Fruit fly (Drosophila melanogaster) whole organism, wandering third instar larva: ENCODE data around the gene RanBP3.

Source experiments
- CG9705 ChIP-seq: fragments of 200-800 bp; sonication (Bioruptor generic); optimal IDR thresholded peaks from 2 replicates; lab custom pipeline; 2018; ENCODE audit warnings: missing biosample characterization, mild to moderate bottlenecking, missing genetic modification characterization
- CrebA ChIP-seq: fragments of 200-800 bp; sonication (Bioruptor generic); optimal IDR thresholded peaks from 2 replicates; lab custom pipeline; 2016; ENCODE audit warnings: missing biosample characterization, mild to moderate bottlenecking, missing genetic modification characterization, borderline replicate concordance
- Dfd ChIP-seq: fragments of >200 bp; optimal IDR thresholded peaks from 2 replicates; lab custom pipeline; 2017; ENCODE audit warnings: missing biosample characterization, missing genetic modification characterization
- HLH106 ChIP-seq: fragments of 200-800 bp; optimal IDR thresholded peaks from 3 replicates; lab custom pipeline; 2019; ENCODE audit warnings: missing biosample characterization, mild to moderate bottlenecking, missing genetic modification characterization, moderate library complexity
- Hr78 ChIP-seq: fragments of >200 bp; optimal IDR thresholded peaks from 2 replicates; lab custom pipeline; 2017; ENCODE audit warnings: missing biosample characterization, missing genetic modification characterization
- N ChIP-seq: fragments of >200 bp; optimal IDR thresholded peaks from 2 replicates; lab custom pipeline; 2018; ENCODE audit warnings: missing biosample characterization, missing external identifiers, missing genetic modification characterization
- OdsH ChIP-seq: fragments of 200-800 bp; sonication (Bioruptor generic); optimal IDR thresholded peaks from 2 replicates; lab custom pipeline; 2016; ENCODE audit warnings: missing biosample characterization, mild to moderate bottlenecking, missing genetic modification characterization
- Rel ChIP-seq, 2 experiments: fragments of 200-800 bp; sonication (Bioruptor generic) in 1 of 2; optimal IDR thresholded peaks; 2 replicates in 1 of 2; 3 replicates in 1 of 2; lab custom pipeline; 2016 to 2019; ENCODE audit warnings: mild to moderate bottlenecking in 2 of 2, missing biosample characterization in 2 of 2, missing genetic modification characterization in 2 of 2, moderate library complexity in 1 of 2
- Sp1 ChIP-seq: fragments of 200-800 bp; sonication (Bioruptor generic); optimal IDR thresholded peaks from 3 replicates; lab custom pipeline; 2019; ENCODE audit warnings: missing biosample characterization, mild to moderate bottlenecking, missing genetic modification characterization, moderate library complexity
- br ChIP-seq: fragments of 200-800 bp; sonication (Bioruptor generic); optimal IDR thresholded peaks from 2 replicates; lab custom pipeline; 2016; ENCODE audit warnings: missing biosample characterization, missing genetic modification characterization
- ey ChIP-seq: fragments of 200-800 bp; sonication (Bioruptor generic); optimal IDR thresholded peaks from 2 replicates; lab custom pipeline; 2016; ENCODE audit warnings: missing biosample characterization, missing genetic modification characterization
- foxo ChIP-seq, 2 experiments: fragments of 200-800 bp; sonication (Bioruptor generic); optimal IDR thresholded peaks; 2 replicates in 1 of 2; 3 replicates in 1 of 2; lab custom pipeline; 2016 to 2017; ENCODE audit warnings: missing biosample characterization in 2 of 2, missing genetic modification characterization in 2 of 2
- h ChIP-seq: fragments of 200-800 bp; sonication (Bioruptor generic); optimal IDR thresholded peaks from 3 replicates; lab custom pipeline; 2016; ENCODE audit warnings: missing biosample characterization, mild to moderate bottlenecking, missing genetic modification characterization
- jim ChIP-seq: fragments of 175-275, 200-325 bp; sonication (Bioruptor generic); optimal IDR thresholded peaks from 2 replicates; lab custom pipeline; 2016; ENCODE audit warnings: missing biosample characterization, mild to moderate bottlenecking, missing genetic modification characterization
- lola ChIP-seq: fragments of >200 bp; optimal IDR thresholded peaks from 2 replicates; lab custom pipeline; 2017; ENCODE audit warnings: missing biosample characterization, missing genetic modification characterization
- psq ChIP-seq: fragments of 200-800 bp; sonication (Bioruptor generic); optimal IDR thresholded peaks from 3 replicates; lab custom pipeline; 2017; ENCODE audit warnings: missing biosample characterization, mild to moderate bottlenecking, missing genetic modification characterization, moderate library complexity
- rgr ChIP-seq: fragments of 200-800 bp; sonication (Bioruptor generic); optimal IDR thresholded peaks from 3 replicates; lab custom pipeline; 2016; ENCODE audit warnings: missing biosample characterization, mild to moderate bottlenecking, missing genetic modification characterization
- sage ChIP-seq: fragments of 200-800 bp; sonication (Bioruptor generic); optimal IDR thresholded peaks from 2 replicates; lab custom pipeline; 2016; ENCODE audit warnings: missing biosample characterization, mild to moderate bottlenecking, missing genetic modification characterization
- sv ChIP-seq: fragments of 200-800 bp; sonication (Bioruptor generic); optimal IDR thresholded peaks from 3 replicates; lab custom pipeline; 2016; ENCODE audit warnings: missing biosample characterization, missing genetic modification characterization
- tai ChIP-seq: sonication (Bioruptor generic); optimal IDR thresholded peaks from 2 replicates; lab custom pipeline; 2016; ENCODE audit warnings: missing biosample characterization, missing genetic modification characterization
- usp ChIP-seq: fragments of >200 bp; optimal IDR thresholded peaks from 2 replicates; lab custom pipeline; 2017; ENCODE audit warnings: missing biosample characterization, missing genetic modification characterization
- woc ChIP-seq: sonication (Bioruptor generic); optimal IDR thresholded peaks from 2 replicates; lab custom pipeline; 2016; ENCODE audit warnings: missing biosample characterization, mild to moderate bottlenecking, missing genetic modification characterization

The RanBP3 gene

dm6 chr3R:23711195-23711594 lies 41.4 kb downstream of the RanBP3 start, which contains the start of gene CG10300:
Gene CG10300, plus strand, starts transcription at chr3R:23711527.
- TF ChIP-seq br (GFP tag; lab: Kevin White, UChicago) (no peak), jim (GFP tag; lab: Kevin White, UChicago) (no peak), usp (GFP tag; lab: Kevin White, UChicago) (no peak), Rel (GFP tag; optimal IDR thresholded peaks at IDR 0.05; lab: Kevin White, UChicago) (no peak), Rel (tag; optimal IDR thresholded peaks at IDR 0.05; lab: Kevin White, UChicago) (no peak), tai (GFP tag; lab: Kevin White, UChicago) (no peak)

- TF ChIP-seq Sp1 (GFP tag; lab: Kevin White, UChicago) (no peak), sv (GFP tag; lab: Kevin White, UChicago) (peak; percentile 35)
These were observed 43.0 kb downstream of the RanBP3 start, which contains the start of gene CG10301 for dm6 chr3R:23709508-23710208. Gene CG10301, plus strand, starts transcription at chr3R:23710158.

dm6 chr3R:23704383-23705033 lies 48.1 kb downstream of the RanBP3 start, which contains the start of gene Gba1b:
Gene Gba1b, plus strand, starts transcription at chr3R:23704804.
- no peak for TF ChIP-seq br (GFP tag; lab: Kevin White, UChicago)
- no peak for TF ChIP-seq Dfd (GFP tag; lab: Kevin White, UChicago)
- TF ChIP-seq CrebA (GFP tag; lab: Kevin White, UChicago) = no peak
- peak; percentile 21 for TF ChIP-seq ey
- peak; percentile 5 for TF ChIP-seq rgr (GFP tag; lab: Kevin White, UChicago)
- peak; percentile 6 for TF ChIP-seq h (GFP tag; lab: Kevin White, UChicago)
- TF ChIP-seq N (GFP tag; lab: Kevin White, UChicago) = no peak
- TF ChIP-seq foxo (GFP tag; optimal IDR thresholded peaks at IDR 0.05; lab: Kevin White, UChicago) = peak in 1 of 2 experiments; percentile 11
- TF ChIP-seq jim (GFP tag; lab: Kevin White, UChicago) = no peak

- TF ChIP-seq woc (no peak), rgr (GFP tag; lab: Kevin White, UChicago) (no peak), CG9705 (GFP tag; lab: Kevin White, UChicago) (no peak), psq (GFP tag; lab: Kevin White, UChicago) (no peak), br (GFP tag; lab: Kevin White, UChicago) (no peak), HLH106 (tag; lab: Kevin White, UChicago) (no peak), OdsH (GFP tag; lab: Kevin White, UChicago) (no peak), Hr78 (GFP tag; lab: Kevin White, UChicago) (no peak), jim (GFP tag; lab: Kevin White, UChicago) (no peak), foxo (GFP tag; optimal IDR thresholded peaks at IDR 0.05; lab: Kevin White, UChicago) (no peak), lola (GFP tag; lab: Kevin White, UChicago) (no peak), usp (GFP tag; lab: Kevin White, UChicago) (no peak), sage (GFP tag; lab: Kevin White, UChicago) (no peak)
These were observed 50.2 kb downstream of the RanBP3 start, which contains the start of gene Qsox4 for dm6 chr3R:23702461-23702860. Gene Qsox4, plus strand, starts transcription at chr3R:23702761.
